Fruit fly (Drosophila melanogaster) whole organism, embryonic: ENCODE measurements around the gene Flad1.
A peak's percentile ranks its signal among the peaks of the same experiment; 100 is the strongest.

Source experiments
- ATbp ChIP-seq: fragments of 200-800 bp; sonication (Bioruptor generic); optimal IDR thresholded peaks from 2 replicates; lab custom pipeline; 2017; ENCODE audit warnings: missing biosample characterization, mild to moderate bottlenecking, missing genetic modification characterization, missing genetic modification reagents
- CG10147 ChIP-seq: fragments of 200-800 bp; sonication (Bioruptor generic); optimal IDR thresholded peaks from 2 replicates; lab custom pipeline; 2019; ENCODE audit warnings: missing biosample characterization, mild to moderate bottlenecking, missing genetic modification characterization, moderate library complexity
- CG10654 ChIP-seq: fragments of 200-800 bp; sonication (Bioruptor generic); optimal IDR thresholded peaks from 2 replicates; lab custom pipeline; 2016; ENCODE audit warnings: missing biosample characterization, missing genetic modification characterization
- CG11398 ChIP-seq: fragments of 200-800 bp; sonication (Bioruptor generic); optimal IDR thresholded peaks from 2 replicates; lab custom pipeline; 2016; ENCODE audit warnings: missing biosample characterization, missing genetic modification characterization
- CG11560 ChIP-seq: fragments of 200-800 bp; sonication (Bioruptor generic); IDR thresholded peaks from 3 replicates; pipeline ENCODE4 v1.3.6; 2022; ENCODE audit warnings: missing biosample characterization, missing genetic modification characterization
- CG15696 ChIP-seq: fragments of 200-800 bp; sonication (Bioruptor generic); optimal IDR thresholded peaks from 2 replicates; lab custom pipeline; 2019; ENCODE audit warnings: missing biosample characterization, mild to moderate bottlenecking, missing genetic modification characterization, moderate library complexity
- CG18262 ChIP-seq: fragments of 200-800 bp; optimal IDR thresholded peaks from 3 replicates; lab custom pipeline; 2019; ENCODE audit warnings: missing biosample characterization, mild to moderate bottlenecking, missing genetic modification characterization, moderate library complexity
- CG1832 ChIP-seq: fragments of 200-800 bp; sonication (Bioruptor generic); optimal IDR thresholded peaks from 2 replicates; lab custom pipeline; 2017; ENCODE audit warnings: missing biosample characterization, mild to moderate bottlenecking, missing genetic modification characterization, inconsistent platforms
- CG30020 ChIP-seq: fragments of 200-800 bp; optimal IDR thresholded peaks from 2 replicates; lab custom pipeline; 2019; ENCODE audit warnings: missing biosample characterization, mild to moderate bottlenecking, missing genetic modification characterization, moderate library complexity
- CG30431 ChIP-seq: fragments of 200-800 bp; sonication (Bioruptor generic); optimal IDR thresholded peaks from 2 replicates; lab custom pipeline; 2017; ENCODE audit warnings: missing biosample characterization, missing genetic modification characterization
- CG4707 ChIP-seq: fragments of 200-800 bp; sonication (Bioruptor generic); optimal IDR thresholded peaks from 2 replicates; lab custom pipeline; 2018; ENCODE audit warnings: missing biosample characterization, mild to moderate bottlenecking, missing genetic modification characterization, moderate library complexity
- CG6765 ChIP-seq: fragments of 200-800 bp; sonication (Bioruptor generic); optimal IDR thresholded peaks from 3 replicates; lab custom pipeline; 2017; ENCODE audit warnings: missing biosample characterization, mild to moderate bottlenecking, missing genetic modification characterization
- CG7987 ChIP-seq: fragments of 200-800 bp; sonication (Bioruptor generic); optimal IDR thresholded peaks from 2 replicates; lab custom pipeline; 2018; ENCODE audit warnings: missing biosample characterization, mild to moderate bottlenecking, missing genetic modification characterization, moderate library complexity
- CG8478 ChIP-seq: fragments of >200 bp; optimal IDR thresholded peaks from 2 replicates; lab custom pipeline; 2018
- D19A ChIP-seq: fragments of 200-800 bp; optimal IDR thresholded peaks from 3 replicates; lab custom pipeline; 2019; ENCODE audit warnings: missing biosample characterization, mild to moderate bottlenecking, missing genetic modification characterization, moderate library complexity
- Dref ChIP-seq: fragments of 200-800 bp; sonication (Bioruptor generic); IDR thresholded peaks from 2 replicates; pipeline ENCODE4 v1.3.6; 2022; ENCODE audit warnings: missing biosample characterization, missing genetic modification characterization
- Drgx ChIP-seq: fragments of 200-800 bp; sonication (Bioruptor generic); IDR thresholded peaks from 2 replicates; pipeline ENCODE4 v1.3.6; 2022; ENCODE audit warnings: missing biosample characterization, missing genetic modification characterization
- E2f2 ChIP-seq: fragments of 200-800 bp; sonication (Bioruptor generic); IDR thresholded peaks from 2 replicates; pipeline ENCODE4 v1.3.6; 2022; ENCODE audit warnings: missing biosample characterization, missing genetic modification characterization
- HHEX ChIP-seq: fragments of 200-800 bp; sonication (Bioruptor generic); optimal IDR thresholded peaks from 3 replicates; lab custom pipeline; 2017; ENCODE audit warnings: missing biosample characterization, mild to moderate bottlenecking, missing genetic modification characterization, missing genetic modification reagents
- HLH54F ChIP-seq: fragments of 200-800 bp; sonication (Bioruptor generic); optimal IDR thresholded peaks from 3 replicates; lab custom pipeline; 2016; ENCODE audit warnings: missing biosample characterization, missing genetic modification characterization
- Hr39 ChIP-seq: fragments of >200 bp; optimal IDR thresholded peaks from 2 replicates; lab custom pipeline; 2017
- Kr ChIP-seq: fragments of 200-800 bp; sonication (Bioruptor generic); optimal IDR thresholded peaks from 2 replicates; lab custom pipeline; 2017; ENCODE audit warnings: missing biosample characterization, mild to moderate bottlenecking, missing genetic modification characterization
- Lim3 ChIP-seq: fragments of 200-800 bp; sonication (Bioruptor generic); IDR thresholded peaks from 2 replicates; pipeline ENCODE4 v1.3.6; 2022; ENCODE audit warnings: missing biosample characterization, missing genetic modification characterization
- Med ChIP-seq: fragments of 200-800 bp; sonication (Bioruptor generic); peaks from one replicate; lab custom pipeline; 2016; ENCODE audit warnings: missing biosample characterization, missing genetic modification characterization, mild to moderate bottlenecking, inconsistent platforms, moderate library complexity
- Myb ChIP-seq: fragments of 200-800 bp; sonication (Bioruptor generic); optimal IDR thresholded peaks from 2 replicates; lab custom pipeline; 2016; ENCODE audit warnings: missing biosample characterization, missing genetic modification characterization
- Pdp1 ChIP-seq, 2 experiments: fragments of 200-800 bp; sonication (Bioruptor generic); optimal IDR thresholded peaks; 3 replicates each; lab custom pipeline; 2016; ENCODE audit warnings: missing biosample characterization in 2 of 2, missing genetic modification characterization in 2 of 2, mild to moderate bottlenecking in 1 of 2, moderate library complexity in 1 of 2
- Poxn ChIP-seq: fragments of 200-800 bp; sonication (Bioruptor generic); IDR thresholded peaks from 2 replicates; pipeline ENCODE4 v1.3.6; 2022; ENCODE audit warnings: missing biosample characterization, missing genetic modification characterization
- Sin3A ChIP-seq: fragments of >200 bp; optimal IDR thresholded peaks from 2 replicates; lab custom pipeline; 2018
- Sox102F ChIP-seq: fragments of 200-800 bp; sonication (Bioruptor generic); optimal IDR thresholded peaks from 2 replicates; lab custom pipeline; 2018; ENCODE audit warnings: missing biosample characterization, mild to moderate bottlenecking, missing genetic modification characterization, moderate library complexity
- aop ChIP-seq: fragments of 200-800 bp; sonication (Bioruptor generic); IDR thresholded peaks from 2 replicates; pipeline ENCODE4 v1.3.6; 2022; ENCODE audit warnings: missing biosample characterization, missing genetic modification characterization
- ato ChIP-seq: fragments of 200-800 bp; sonication (Bioruptor generic); IDR thresholded peaks from 2 replicates; pipeline ENCODE4 v1.3.6; 2022; ENCODE audit warnings: missing biosample characterization, missing genetic modification characterization; ENCODE audit not compliant: partially characterized antibody
- bsh ChIP-seq, 2 experiments: fragments of 200-800 bp; sonication (Bioruptor generic); optimal IDR thresholded peaks; 2 replicates each; lab custom pipeline; 2017 to 2018; ENCODE audit warnings: mild to moderate bottlenecking in 2 of 2, missing biosample characterization in 2 of 2, missing genetic modification characterization in 2 of 2, moderate library complexity in 1 of 2
- cato ChIP-seq: fragments of 200-800 bp; sonication (Bioruptor generic); optimal IDR thresholded peaks from 2 replicates; lab custom pipeline; 2016; ENCODE audit warnings: missing biosample characterization, missing genetic modification characterization, borderline replicate concordance
- cg ChIP-seq: fragments of 200-800 bp; sonication (Bioruptor generic); optimal IDR thresholded peaks from 3 replicates; lab custom pipeline; 2019; ENCODE audit warnings: missing biosample characterization, mild to moderate bottlenecking, missing genetic modification characterization, moderate library complexity
- chinmo ChIP-seq: fragments of 200-800 bp; sonication (Bioruptor generic); IDR thresholded peaks from 4 replicates; pipeline ENCODE4 v1.3.6; 2022; ENCODE audit warnings: missing biosample characterization, missing genetic modification characterization; ENCODE audit not compliant: partially characterized antibody
- crol ChIP-seq: fragments of 200-800 bp; sonication (Bioruptor generic); IDR thresholded peaks from 2 replicates; pipeline ENCODE4 v1.3.6; 2022; ENCODE audit warnings: missing biosample characterization, missing genetic modification characterization
- crp ChIP-seq, 2 experiments: fragments of 200-800 bp; sonication (Bioruptor generic); optimal IDR thresholded peaks; 2 replicates in 1 of 2; 3 replicates in 1 of 2; lab custom pipeline; 2017; ENCODE audit warnings: missing biosample characterization in 2 of 2, missing genetic modification characterization in 2 of 2, mild to moderate bottlenecking in 1 of 2, moderate library complexity in 1 of 2
- ewg ChIP-seq: fragments of 200-800 bp; sonication (Bioruptor generic); optimal IDR thresholded peaks from 3 replicates; lab custom pipeline; 2017; ENCODE audit warnings: mild to moderate bottlenecking, missing biosample characterization, missing genetic modification reagents, missing genetic modification characterization
- gcm2 ChIP-seq: fragments of 200-800 bp; sonication (Bioruptor generic); optimal IDR thresholded peaks from 2 replicates; lab custom pipeline; 2016; ENCODE audit warnings: missing biosample characterization, missing genetic modification characterization
- gsb ChIP-seq: fragments of 200-800 bp; sonication (Bioruptor generic); IDR thresholded peaks from 2 replicates; pipeline ENCODE4 v1.3.6; 2022; ENCODE audit warnings: missing biosample characterization, missing genetic modification characterization
- nerfin-2 ChIP-seq: fragments of 200-800 bp; sonication (Bioruptor generic); IDR thresholded peaks from 2 replicates; pipeline ENCODE4 v1.3.6; 2022; ENCODE audit warnings: missing biosample characterization, missing genetic modification characterization; ENCODE audit not compliant: partially characterized antibody
- pfk ChIP-seq: fragments of 200-800 bp; sonication (Bioruptor generic); optimal IDR thresholded peaks from 2 replicates; lab custom pipeline; 2018; ENCODE audit warnings: missing biosample characterization, mild to moderate bottlenecking, missing genetic modification characterization, moderate library complexity
- tap ChIP-seq: fragments of 200-800 bp; optimal IDR thresholded peaks from 3 replicates; lab custom pipeline; 2019; ENCODE audit warnings: missing biosample characterization, mild to moderate bottlenecking, missing genetic modification characterization, moderate library complexity
- tin ChIP-seq: fragments of 200-800 bp; sonication (Bioruptor generic); optimal IDR thresholded peaks from 3 replicates; lab custom pipeline; 2016; ENCODE audit warnings: missing biosample characterization, missing genetic modification characterization
- trem ChIP-seq: fragments of 200-800 bp; optimal IDR thresholded peaks from 3 replicates; lab custom pipeline; 2019; ENCODE audit warnings: missing biosample characterization, mild to moderate bottlenecking, missing genetic modification characterization, moderate library complexity
- twi ChIP-seq: fragments of 200-800 bp; optimal IDR thresholded peaks from 2 replicates; lab custom pipeline; 2019; ENCODE audit warnings: missing biosample characterization, mild to moderate bottlenecking, missing genetic modification characterization, moderate library complexity

Gene Flad1

DNA sequence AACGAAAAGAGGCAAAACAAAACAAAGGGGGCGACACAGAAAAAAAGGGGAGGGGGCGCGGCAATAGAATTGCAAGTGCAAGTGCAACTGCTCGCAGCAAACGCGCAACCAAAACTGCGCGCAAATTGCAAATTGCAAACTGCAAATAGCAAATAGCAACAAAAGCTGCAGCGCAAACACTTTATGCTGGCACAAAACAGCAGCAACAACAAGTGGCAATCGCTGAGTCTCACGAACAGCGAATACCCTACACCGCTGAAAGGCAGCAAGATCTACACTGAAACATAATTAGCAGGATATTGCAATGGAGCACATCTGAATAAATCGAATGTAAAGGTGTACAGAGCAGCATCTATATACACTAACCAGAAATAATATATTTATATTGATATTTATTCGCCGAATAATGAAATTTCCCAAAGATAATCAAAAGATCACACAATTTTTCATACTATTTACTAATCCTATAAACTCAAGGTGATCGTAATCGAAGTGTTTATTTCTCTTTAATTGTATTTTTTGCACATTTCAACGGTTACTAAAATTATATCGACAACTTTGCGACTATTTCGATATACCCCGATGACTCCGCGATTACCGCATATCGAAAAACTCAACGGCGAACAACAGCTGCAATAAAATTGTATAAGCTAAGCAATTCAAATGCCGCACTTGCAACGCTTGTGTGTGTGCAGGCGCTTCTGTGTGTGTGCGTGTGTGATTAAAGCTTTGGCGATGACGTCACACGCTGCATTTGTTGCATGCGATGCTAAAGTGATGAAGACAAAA is 2.8 kb upstream of the Flad1 start, which contains the start of gene CG4404 (continued):
- no peak for TF ChIP-seq CG11560 (tag; lab: Robert Waterston, UW)
- no peak for TF ChIP-seq gcm2 (GFP tag; lab: Kevin White, UChicago)
- TF ChIP-seq crp (GFP tag; optimal IDR thresholded peaks at IDR 0.05; lab: Kevin White, UChicago), result no peak
- peak; percentile 19 for TF ChIP-seq Myb
- TF ChIP-seq trem (tag; lab: Kevin White, UChicago), result no peak
- TF ChIP-seq Sin3A (lab: Kevin White, UChicago), result no peak
- TF ChIP-seq aop (GFP tag; lab: Robert Waterston, UW), result no peak
- TF ChIP-seq Dref, result peak; percentile 57
- TF ChIP-seq twi (tag; lab: Kevin White, UChicago), result no peak
- no peak for TF ChIP-seq CG10654
- TF ChIP-seq chinmo (GFP tag; lab: Robert Waterston, UW), result 0 out of 4 replicates have a peak, but pooled peaks have one; percentile 35
- TF ChIP-seq cato, result no peak
- no peak for TF ChIP-seq ATbp (GFP tag; lab: Kevin White, UChicago)
- TF ChIP-seq CG11398 (GFP tag; lab: Kevin White, UChicago), result no peak
- TF ChIP-seq HHEX (GFP tag; lab: Kevin White, UChicago), result no peak
- TF ChIP-seq ato (GFP tag; lab: Robert Waterston, UW), result 0 out of 2 replicates have a peak, but pooled peaks have one; percentile 28
- TF ChIP-seq tin (GFP tag; lab: Kevin White, UChicago), result no peak
- TF ChIP-seq CG7987 (GFP tag; lab: Kevin White, UChicago), result no peak
- 0 out of 2 replicates have a peak, but pooled peaks have one; percentile 7 for TF ChIP-seq Drgx (GFP tag; lab: Robert Waterston, UW)
- 0 out of 2 replicates have a peak, but pooled peaks have one; percentile 11 for TF ChIP-seq E2f2 (GFP tag; lab: Robert Waterston, UW)
- TF ChIP-seq Sox102F (GFP tag; lab: Kevin White, UChicago), result no peak
- TF ChIP-seq bsh (GFP tag; optimal IDR thresholded peaks at IDR 0.05; lab: Kevin White, UChicago), result no peak
- TF ChIP-seq CG15696 (tag; lab: Kevin White, UChicago), result no peak
- no peak for TF ChIP-seq CG30431 (GFP tag; lab: Kevin White, UChicago)
- no peak for TF ChIP-seq nerfin-2
- TF ChIP-seq CG8478 (lab: Kevin White, UChicago), result no peak
- no peak for TF ChIP-seq CG30020
- no peak for TF ChIP-seq CG4707 (GFP tag; lab: Kevin White, UChicago)
- TF ChIP-seq gsb, result no peak
- TF ChIP-seq CG10147 (GFP tag; lab: Kevin White, UChicago), result no peak
- peak in 1 of 2 experiments; percentile 93 for TF ChIP-seq Pdp1 (GFP tag; optimal IDR thresholded peaks at IDR 0.05; lab: Kevin White, UChicago)
- peak; percentile 13 for TF ChIP-seq D19A (tag; lab: Kevin White, UChicago)
- TF ChIP-seq Lim3 (GFP tag; lab: Robert Waterston, UW), result no peak

dm6 chrX:12905014-12905900 is 1.9 kb upstream of the Flad1 start:
- peak; percentile 46 for TF ChIP-seq Med (GFP tag; lab: Kevin White, UChicago)
- TF ChIP-seq HLH54F, result no peak
- TF ChIP-seq twi (tag; lab: Kevin White, UChicago), result no peak
- TF ChIP-seq ewg (GFP tag; lab: Kevin White, UChicago), result peak; percentile 22
- TF ChIP-seq CG18262 (tag; lab: Kevin White, UChicago), result no peak
- 0 out of 2 replicates have a peak, but pooled peaks have one; percentile 14 for TF ChIP-seq crol (GFP tag; lab: Robert Waterston, UW)
- peak; percentile 62 for TF ChIP-seq Drgx (GFP tag; lab: Robert Waterston, UW)
- no peak for TF ChIP-seq CG6765 (GFP tag; lab: Kevin White, UChicago)
- no peak for TF ChIP-seq Poxn (GFP tag; lab: Robert Waterston, UW)
- peak; percentile 98 for TF ChIP-seq Hr39 (lab: Kevin White, UChicago)
- TF ChIP-seq chinmo (GFP tag; lab: Robert Waterston, UW), result 0 out of 4 replicates have a peak, but pooled peaks have one; percentile 19
- no peak for TF ChIP-seq Kr (GFP tag; lab: Kevin White, UChicago)
- no peak for TF ChIP-seq tap (tag; lab: Kevin White, UChicago)
- TF ChIP-seq pfk (GFP tag; lab: Kevin White, UChicago), result no peak
- no peak for TF ChIP-seq gcm2 (GFP tag; lab: Kevin White, UChicago)
- peak; percentile 51 for TF ChIP-seq CG1832 (GFP tag; lab: Kevin White, UChicago)
- peak; percentile 56 for TF ChIP-seq cg (GFP tag; lab: Kevin White, UChicago)
